Fruit fly (Drosophila melanogaster) whole organism, larva: Measurements from ENCODE around the gene CG14194.
A peak's percentile ranks its signal among the peaks of the same experiment; 100 is the strongest.

Source experiments
- noc ChIP-seq: fragments of 200-800 bp; sonication (Bioruptor generic); optimal IDR thresholded peaks from 3 replicates; lab custom pipeline; 2019; ENCODE audit warnings: missing biosample characterization, mild to moderate bottlenecking, missing genetic modification characterization, moderate library complexity

Gene CG14194

dm6 chrX:19183121-19183520 is 10.2 kb upstream of the CG14194 start, which contains the start of gene CG33253:
TSS of gene CG33253 (plus strand) at chrX:19183421.
- TF ChIP-seq noc (tag; lab: Kevin White, UChicago) = no peak

DNA sequence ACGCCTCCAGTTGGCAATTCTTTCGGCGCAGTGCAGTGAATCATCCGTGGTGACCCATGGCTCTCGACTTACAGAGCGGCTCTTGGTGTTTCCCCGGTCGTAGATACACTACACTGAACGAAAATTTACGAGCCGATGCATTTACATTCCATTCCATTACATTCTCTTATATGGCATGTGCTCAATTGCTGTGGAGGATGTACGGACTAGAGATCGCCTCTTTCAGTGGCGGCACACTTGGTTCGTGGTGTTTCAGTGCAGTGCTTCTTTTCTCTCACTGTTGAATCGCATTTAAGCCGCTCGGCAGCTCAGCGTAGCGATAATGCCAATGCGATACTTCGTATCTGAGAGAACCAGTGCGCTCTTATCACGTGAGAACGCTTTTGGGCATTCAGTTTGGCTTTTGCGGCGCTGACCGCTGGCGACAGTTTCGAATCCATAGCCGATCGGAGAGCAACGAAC is 5.7 kb upstream of the CG14194 start, which contains the start of gene Mec2:
TSS of gene Mec2 (plus strand) at position 412 of the 462 bp plus-strand sequence.
- peak; percentile 21 for TF ChIP-seq noc (tag; lab: Kevin White, UChicago)

DNA sequence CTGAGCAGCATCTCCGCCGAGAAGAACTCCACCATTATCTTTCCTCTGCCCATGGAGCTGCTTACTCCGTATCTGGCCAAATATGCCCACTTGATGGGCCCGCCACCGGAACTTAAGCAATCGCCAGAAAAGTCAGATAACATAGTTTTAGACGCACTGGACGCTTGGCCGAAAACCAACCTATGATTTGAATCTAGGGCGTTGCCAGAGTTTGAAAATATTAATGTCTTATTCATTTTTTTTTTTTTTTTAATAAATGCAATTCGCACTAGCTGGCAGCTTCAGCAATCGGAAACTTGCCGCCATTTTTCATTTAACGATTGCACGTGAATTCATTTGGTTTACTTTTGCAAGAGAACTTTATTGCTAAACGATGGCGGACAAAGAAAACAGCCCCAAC is 3.5 kb upstream of the CG14194 start, which contains the start of gene HP1D3csd:
TSS of gene HP1D3csd (plus strand) at position 312 of the 400 bp plus-strand sequence.
- no peak for TF ChIP-seq noc (tag; lab: Kevin White, UChicago)

dm6 chrX:19191050-19191449 is 2.3 kb upstream of the CG14194 start:
- TF ChIP-seq noc (tag; lab: Kevin White, UChicago) = no peak

DNA sequence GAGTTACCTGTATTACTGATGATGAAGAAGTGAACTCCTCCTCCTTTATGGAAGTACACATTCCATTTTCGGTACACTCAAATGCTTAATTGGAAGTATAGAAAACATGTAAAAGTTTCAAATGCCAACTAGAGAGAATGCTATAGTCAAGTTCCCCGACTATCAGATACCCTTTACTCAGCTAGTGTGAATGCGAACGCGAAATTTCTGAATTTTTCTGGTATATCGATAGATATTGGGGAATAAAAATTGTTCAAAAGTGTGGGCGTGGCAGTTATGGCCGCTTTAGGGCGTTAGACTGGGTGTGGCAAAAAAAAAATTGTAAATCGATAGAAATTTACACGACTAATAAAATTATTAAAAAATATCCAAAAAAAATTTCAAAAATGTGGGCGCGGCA is 1.8 kb upstream of the CG14194 start:
- TF ChIP-seq noc (tag; lab: Kevin White, UChicago) = no peak

DNA sequence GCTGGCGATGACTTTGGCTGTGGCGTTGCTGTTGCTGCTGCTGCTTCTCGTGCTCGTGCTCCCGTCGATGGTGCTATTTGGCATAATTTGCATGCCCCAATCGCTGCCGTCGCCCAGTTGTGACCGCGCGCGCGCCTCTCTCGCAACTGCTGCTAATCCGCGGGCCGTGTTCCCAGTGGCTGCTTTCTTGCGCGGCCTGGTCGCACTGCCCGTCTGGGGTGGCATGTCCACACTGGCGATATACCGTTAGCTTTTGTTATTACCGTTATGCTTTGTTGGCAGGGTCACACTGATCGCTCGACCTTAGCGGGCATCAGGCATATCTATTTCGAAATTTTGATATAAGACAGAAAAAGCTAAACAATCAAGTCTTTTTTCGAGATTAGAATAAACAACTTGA is 8.3 kb downstream of the CG14194 start, which contains the start of gene CG7990:
TSS of gene CG7990 (minus strand) at position 350 of the 400 bp plus-strand sequence.
- TF ChIP-seq noc (tag; lab: Kevin White, UChicago) = no peak

dm6 chrX:19208014-19208413 is 14.7 kb downstream of the CG14194 start, which contains the start of gene Ulp1:
TSS of gene Ulp1 (minus strand) at chrX:19208187.
- no peak for TF ChIP-seq noc (tag; lab: Kevin White, UChicago)

DNA sequence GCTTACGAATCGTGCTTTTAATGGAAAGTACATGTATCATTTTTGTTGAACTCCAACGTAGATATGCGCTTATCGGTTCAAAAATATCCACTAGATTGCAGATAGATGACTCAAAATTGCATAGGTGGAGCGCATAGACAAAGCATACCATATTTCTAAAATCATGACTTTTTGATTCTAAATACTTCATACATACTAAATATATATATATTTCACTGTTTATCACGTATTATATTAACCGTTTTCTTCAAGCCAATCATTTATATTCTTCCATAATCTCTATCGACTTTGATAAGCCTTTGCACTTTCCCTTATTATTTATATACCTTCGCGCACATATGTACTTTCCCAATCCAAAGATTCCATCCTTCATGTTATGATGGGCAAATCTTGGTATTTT is 18.6 kb downstream of the CG14194 start, which contains the start of gene CG14195:
TSS of gene CG14195 (minus strand) at position 101 of the 400 bp plus-strand sequence.
- no peak for TF ChIP-seq noc (tag; lab: Kevin White, UChicago)

DNA sequence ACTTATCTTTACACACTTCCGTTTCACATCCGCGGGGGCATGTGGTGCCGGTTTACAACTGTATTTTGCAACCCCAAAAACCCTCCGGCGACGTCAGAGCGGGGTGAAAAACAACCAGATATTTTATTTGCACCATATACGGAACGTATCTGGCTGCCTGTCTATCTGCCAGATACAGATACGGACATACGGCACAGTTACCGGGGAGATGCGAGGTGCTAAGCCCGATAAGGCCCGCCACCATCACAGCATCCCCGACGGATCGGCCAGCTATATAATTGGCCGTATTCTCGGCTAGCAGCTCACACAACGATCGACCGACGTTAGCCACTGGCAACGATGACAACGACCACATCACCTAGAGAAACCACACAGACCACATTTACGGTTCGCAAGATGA is 19.6 kb downstream of the CG14194 start, which contains the start of gene Mur18B:
TSS of gene Mur18B (plus strand) at position 301 of the 400 bp plus-strand sequence.
- TF ChIP-seq noc (tag; lab: Kevin White, UChicago) = no peak

DNA sequence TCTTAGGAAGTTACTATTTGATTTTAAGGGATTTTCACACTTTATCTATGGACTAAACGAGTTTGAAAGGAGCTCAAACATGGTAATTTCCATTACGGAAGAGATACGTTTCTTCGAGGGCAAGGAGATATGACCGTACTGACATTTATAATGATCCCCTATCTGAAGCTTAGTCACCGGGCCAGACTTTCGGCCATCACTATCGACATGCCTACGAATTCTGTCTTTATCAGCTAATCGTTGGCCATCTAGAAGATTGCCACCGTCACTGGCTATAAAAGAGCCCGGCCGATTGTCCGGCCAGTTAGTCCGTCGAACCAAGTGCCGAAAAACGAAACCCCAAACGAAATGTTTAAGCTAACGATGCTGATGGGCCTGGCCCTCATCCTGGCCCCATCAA is 21.9 kb downstream of the CG14194 start, which contains the start of gene Muc18B:
TSS of gene Muc18B (plus strand) at position 301 of the 400 bp plus-strand sequence.
- TF ChIP-seq noc (tag; lab: Kevin White, UChicago) = no peak

dm6 chrX:19216671-19217070 is 23.3 kb downstream of the CG14194 start:
- peak; percentile 70 for TF ChIP-seq noc (tag; lab: Kevin White, UChicago)

dm6 chrX:19220415-19220814 is 27.1 kb downstream of the CG14194 start, which contains the start of gene CG7884:
TSS of gene CG7884 (plus strand) at chrX:19220622.
- TF ChIP-seq noc (tag; lab: Kevin White, UChicago) = no peak

DNA sequence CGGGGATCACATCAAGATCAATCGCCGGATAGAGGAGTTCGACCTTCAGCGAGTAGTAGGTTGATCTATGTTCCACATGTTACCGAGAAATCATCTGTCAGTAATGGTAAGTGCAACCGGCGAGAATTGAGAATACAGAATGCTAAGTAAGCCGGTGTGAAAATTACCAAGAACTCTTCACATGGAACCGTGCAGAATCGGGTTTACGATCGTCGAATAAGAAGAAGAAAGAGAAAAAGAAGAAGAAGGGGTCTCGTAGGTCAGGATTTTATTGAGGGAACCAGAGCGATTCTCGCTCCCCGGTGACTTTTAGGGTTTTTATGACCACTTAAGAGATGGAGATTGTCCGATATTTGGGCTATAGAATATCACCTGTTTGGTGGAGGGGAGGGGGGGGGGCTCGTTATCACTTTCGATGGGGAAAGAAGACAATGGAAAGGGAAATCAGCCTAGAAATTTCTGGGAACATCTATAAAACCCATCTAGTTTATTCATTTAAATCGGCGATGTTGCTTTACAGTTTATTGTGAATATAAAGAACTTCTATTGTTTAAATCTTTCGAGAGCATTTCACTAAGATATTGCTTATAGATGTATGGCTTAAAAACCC is 27.7 kb downstream of the CG14194 start:
- TF ChIP-seq noc (tag; lab: Kevin White, UChicago) = no peak

DNA sequence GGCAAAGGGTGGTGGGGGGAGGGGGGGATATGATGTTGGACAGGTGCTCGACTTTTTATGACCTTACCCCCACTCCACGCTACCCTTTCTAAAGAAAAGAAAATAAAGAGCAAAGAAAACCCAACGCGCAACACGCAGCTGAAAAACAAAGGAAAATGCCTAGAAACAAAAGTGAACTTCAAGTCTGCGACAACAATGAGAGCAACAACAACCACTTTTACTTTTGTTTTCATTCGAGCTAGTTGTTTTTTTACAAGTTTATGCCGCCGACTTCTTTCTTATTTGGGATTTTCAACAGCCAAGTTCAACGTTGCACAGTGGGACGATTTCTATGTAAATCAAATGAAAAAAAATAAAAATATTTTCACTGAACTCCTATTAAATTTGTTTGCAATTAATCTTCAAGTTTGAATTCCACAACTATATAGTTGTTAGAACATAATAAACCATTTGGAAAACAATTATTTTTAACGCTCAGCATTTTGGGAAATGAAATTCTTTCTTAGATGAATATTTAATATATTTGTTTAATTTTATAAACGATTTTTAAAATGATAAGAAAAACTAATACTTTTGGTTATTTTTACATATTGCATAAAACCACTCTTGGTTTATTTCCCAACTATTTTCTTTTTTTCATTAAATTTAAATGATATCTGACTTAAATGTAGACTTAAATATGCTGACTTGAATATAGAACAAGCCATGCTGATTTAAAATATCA is 31.4 kb downstream of the CG14194 start:
- TF ChIP-seq noc (tag; lab: Kevin White, UChicago) = no peak

DNA sequence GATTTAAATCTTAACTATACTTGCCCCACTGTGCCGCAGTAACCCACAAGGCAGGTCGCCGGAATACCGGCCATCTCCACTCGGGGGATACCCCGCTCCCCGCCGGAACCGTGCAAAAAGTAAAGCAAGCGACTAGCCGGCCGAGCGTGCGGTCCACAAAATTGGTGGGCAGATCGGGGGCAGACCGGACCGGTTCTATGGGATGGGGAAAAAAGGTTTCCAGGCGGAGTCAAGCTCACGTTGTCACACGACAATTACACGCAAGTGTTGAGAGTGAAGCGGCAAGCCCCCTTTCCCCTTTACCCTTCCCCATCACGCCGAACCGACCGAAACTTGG is 31.9 kb downstream of the CG14194 start:
- TF ChIP-seq noc (tag; lab: Kevin White, UChicago) = no peak

- TF ChIP-seq noc (tag; lab: Kevin White, UChicago) = no peak
Measured at dm6 chrX:19229855-19230433, 36.6 kb downstream of the CG14194 start.
